Worm (Caenorhabditis elegans) whole organism, young adult: ENCODE data around the gene unc-42.

ENCODE experiments used
- K12H6.12 ChIP-seq: fragments of 200-800 bp; sonication (Bioruptor generic); optimal IDR thresholded peaks from 2 replicates; lab custom pipeline; 2018; ENCODE audit warnings: mild to moderate bottlenecking, missing genetic modification characterization, missing compliant biosample characterization
- let-607 ChIP-seq, 2 experiments: fragments of 200-800 bp in 1 of 2; sonication (Bioruptor generic) in 1 of 2; sonication (generic microtip) in 1 of 2; optimal IDR thresholded peaks; 2 replicates each; lab custom pipeline; 2016 to 2018; ENCODE audit warnings: mild to moderate bottlenecking in 2 of 2, missing compliant biosample characterization in 2 of 2, missing genetic modification characterization in 2 of 2, moderate library complexity in 2 of 2, missing genotype in 1 of 2
- mes-4 ChIP-seq: sonication (generic microtip); optimal IDR thresholded peaks from 2 replicates; lab custom pipeline; 2016; ENCODE audit warnings: missing genotype, missing genetic modification characterization, missing compliant biosample characterization
- pha-4 ChIP-seq: fragments of 150-350 bp; sonication (generic microtip); optimal IDR thresholded peaks from 2 replicates; lab custom pipeline; 2014; ENCODE audit warnings: missing biosample characterization, missing genetic modification reagents, missing genetic modification characterization

DNA sequence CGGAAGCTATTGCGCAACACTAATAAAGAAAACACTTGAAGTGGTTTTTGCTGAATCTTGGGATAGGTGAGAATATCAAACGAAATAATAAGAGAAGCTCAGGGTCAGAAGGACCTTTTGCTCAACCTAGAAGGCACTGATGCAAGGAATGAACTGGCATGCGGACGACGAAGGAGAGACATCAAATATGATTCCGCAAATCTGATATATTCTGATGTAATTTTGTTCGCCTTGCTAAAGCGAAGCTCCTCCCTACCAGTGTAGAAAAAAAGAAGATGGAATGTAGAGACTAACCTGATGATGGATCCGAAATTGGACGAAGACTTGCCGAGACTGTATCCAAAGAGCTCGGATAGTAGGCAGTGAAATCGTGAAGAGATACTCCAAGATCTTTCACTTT, 1.2 kb downstream of the unc-42 start:
- no peak for TF ChIP-seq pha-4
- TF ChIP-seq let-607 (tag; optimal IDR thresholded peaks at IDR 0.05; lab: Kevin White, UChicago): no peak
- TF ChIP-seq mes-4 (tag; lab: Kevin White, UChicago): no peak
- no peak for TF ChIP-seq K12H6.12 (tag; lab: Kevin White, UChicago)
